Worm (Caenorhabditis elegans) whole organism, L4/young adult: ENCODE measurements around the gene Y47D7A.17.

Experiments
- W03F9.2 ChIP-seq: fragments of 150-350 bp; optimal IDR thresholded peaks from 2 replicates; lab custom pipeline; 2014; ENCODE audit warnings: missing biosample characterization, missing genetic modification characterization
- dao-5 ChIP-seq: sonication (generic microtip); optimal IDR thresholded peaks from 2 replicates; lab custom pipeline; 2016; ENCODE audit warnings: missing genotype, missing genetic modification characterization, moderate library complexity, missing compliant biosample characterization
- him-1 ChIP-seq: sonication (generic microtip); optimal IDR thresholded peaks from 2 replicates; lab custom pipeline; 2016; ENCODE audit warnings: missing genotype, missing genetic modification reagents, missing genetic modification characterization, missing compliant biosample characterization

Y47D7A.17 gene

ce11 chrV:4387402-4387801, 24.2 kb downstream of the Y47D7A.17 start, which contains the start of gene F13A2.9:
F13A2.9 (minus strand) TSS chrV:4387502.
- no peak for TF ChIP-seq dao-5
- TF ChIP-seq him-1 (tag; lab: Kevin White, UChicago), result no peak
- TF ChIP-seq W03F9.2 (tag; lab: Kevin White, UChicago), result no peak

ce11 chrV:4386173-4386572, 25.4 kb downstream of the Y47D7A.17 start, which contains the start of gene F13A2.10:
F13A2.10 (minus strand) TSS chrV:4386273.
- TF ChIP-seq W03F9.2 (tag; lab: Kevin White, UChicago), result no peak
- no peak for TF ChIP-seq him-1 (tag; lab: Kevin White, UChicago)
- no peak for TF ChIP-seq dao-5

ce11 chrV:4384482-4384881, 27.1 kb downstream of the Y47D7A.17 start, which contains the start of gene F13A2.2:
F13A2.2 (minus strand) TSS chrV:4384582.
- TF ChIP-seq him-1 (tag; lab: Kevin White, UChicago), result no peak
- no peak for TF ChIP-seq dao-5
- TF ChIP-seq W03F9.2 (tag; lab: Kevin White, UChicago), result no peak

- TF ChIP-seq W03F9.2 (tag; lab: Kevin White, UChicago) (no peak), dao-5 (no peak), him-1 (tag; lab: Kevin White, UChicago) (no peak)
Measured at ce11 chrV:4382298-4382697, 29.3 kb downstream of the Y47D7A.17 start, which contains the start of gene F13A2.1. F13A2.1 (minus strand) TSS chrV:4382398.

- TF ChIP-seq him-1 (tag; lab: Kevin White, UChicago) (no peak), dao-5 (no peak), W03F9.2 (tag; lab: Kevin White, UChicago) (no peak)
Measured at ce11 chrV:4377622-4378021, 34.0 kb downstream of the Y47D7A.17 start, which contains the start of gene F32D1.8. F32D1.8 (minus strand) TSS chrV:4377722.

ce11 chrV:4375807-4376564, 35.6 kb downstream of the Y47D7A.17 start, which contains the start of gene F32D1.7:
F32D1.7 (minus strand) TSS chrV:4376173.
- TF ChIP-seq him-1 (tag; lab: Kevin White, UChicago) (no peak), dao-5 (no peak), W03F9.2 (tag; lab: Kevin White, UChicago) (peak; percentile 11)

- TF ChIP-seq W03F9.2 (tag; lab: Kevin White, UChicago), result no peak
Measured at ce11 chrV:4374625-4375024, 37.0 kb downstream of the Y47D7A.17 start, which contains the start of gene neg-1. neg-1 (minus strand) TSS chrV:4374874.

ce11 chrV:4373656-4374055, 38.0 kb downstream of the Y47D7A.17 start:
- TF ChIP-seq dao-5 (no peak), W03F9.2 (tag; lab: Kevin White, UChicago) (no peak), him-1 (tag; lab: Kevin White, UChicago) (no peak)

- TF ChIP-seq W03F9.2 (tag; lab: Kevin White, UChicago) (no peak), him-1 (tag; lab: Kevin White, UChicago) (no peak), dao-5 (no peak)
Measured at ce11 chrV:4372986-4373385, 38.6 kb downstream of the Y47D7A.17 start.

- no peak for TF ChIP-seq dao-5
- no peak for TF ChIP-seq him-1 (tag; lab: Kevin White, UChicago)
- TF ChIP-seq W03F9.2 (tag; lab: Kevin White, UChicago), result peak; percentile 6
Measured at ce11 chrV:4371309-4371933, 40.2 kb downstream of the Y47D7A.17 start, which contains the start of the genes gmpr-1 and fipp-1. gmpr-1 (minus strand) TSS chrV:4371383. fipp-1 (plus strand) TSS chrV:4371807.

- TF ChIP-seq him-1 (tag; lab: Kevin White, UChicago), result no peak
- no peak for TF ChIP-seq dao-5
- no peak for TF ChIP-seq W03F9.2 (tag; lab: Kevin White, UChicago)
Measured at ce11 chrV:4370515-4370914, 41.1 kb downstream of the Y47D7A.17 start.

- TF ChIP-seq him-1 (tag; lab: Kevin White, UChicago) (no peak), W03F9.2 (tag; lab: Kevin White, UChicago) (no peak), dao-5 (no peak)
Measured at ce11 chrV:4366440-4366839, 45.2 kb downstream of the Y47D7A.17 start, which contains the start of gene F32D1.11. F32D1.11 (minus strand) TSS chrV:4366540.

ce11 chrV:4364517-4364916, 47.1 kb downstream of the Y47D7A.17 start, which contains the start of gene grl-13:
grl-13 (minus strand) TSS chrV:4364617.
- no peak for TF ChIP-seq W03F9.2 (tag; lab: Kevin White, UChicago)
- TF ChIP-seq dao-5, result no peak
- TF ChIP-seq him-1 (tag; lab: Kevin White, UChicago), result no peak
